Worm (Caenorhabditis elegans) whole organism, mixed stage, embryonic: Measurements from ENCODE around the gene Y43F8A.2.

Experiments
- M03D4.4 ChIP-seq: sonication (generic microtip); optimal IDR thresholded peaks from 2 replicates; lab custom pipeline; 2017; ENCODE audit warnings: mild to moderate bottlenecking, missing genetic modification characterization, missing compliant biosample characterization
- blmp-1 ChIP-seq: fragments of 150-350 bp; optimal IDR thresholded peaks from 2 replicates; lab custom pipeline; 2014; ENCODE audit warnings: missing biosample characterization, missing genetic modification characterization
- ceh-39 ChIP-seq: fragments of 150-350 bp; optimal IDR thresholded peaks from 2 replicates; lab custom pipeline; 2014; ENCODE audit warnings: missing biosample characterization, missing genetic modification characterization
- ceh-43 ChIP-seq: fragments of 200-800 bp; sonication (Bioruptor generic); optimal IDR thresholded peaks from 2 replicates; lab custom pipeline; 2018; ENCODE audit warnings: mild to moderate bottlenecking, missing genetic modification characterization, moderate library complexity, missing compliant biosample characterization
- ceh-83 ChIP-seq: fragments of 200-800 bp; sonication (Bioruptor generic); optimal IDR thresholded peaks from 2 replicates; lab custom pipeline; 2018; ENCODE audit warnings: mild to moderate bottlenecking, missing genetic modification characterization, missing compliant biosample characterization
- ces-1 ChIP-seq: fragments of 150-350 bp; optimal IDR thresholded peaks from 2 replicates; lab custom pipeline; 2014; ENCODE audit warnings: missing biosample characterization, missing genetic modification reagents, missing genetic modification characterization
- cnd-1 ChIP-seq: fragments of 200-800 bp; sonication (Bioruptor generic); optimal IDR thresholded peaks from 2 replicates; lab custom pipeline; 2018; ENCODE audit warnings: mild to moderate bottlenecking, missing genetic modification characterization, missing compliant biosample characterization
- drap-1 ChIP-seq: fragments of 200-800 bp; sonication (Bioruptor generic); optimal IDR thresholded peaks from 3 replicates; lab custom pipeline; 2018; ENCODE audit warnings: mild to moderate bottlenecking, missing genetic modification characterization, missing compliant biosample characterization
- elt-1 ChIP-seq: sonication (generic microtip); optimal IDR thresholded peaks from 2 replicates; lab custom pipeline; 2017; ENCODE audit warnings: missing genetic modification characterization, mild to moderate bottlenecking, missing compliant biosample characterization, antibody characterized with exemption, moderate library complexity, borderline replicate concordance; ENCODE audit not compliant: insufficient read depth
- elt-3 ChIP-seq: fragments of 150-350 bp; optimal IDR thresholded peaks from 2 replicates; lab custom pipeline; 2014; ENCODE audit warnings: missing biosample characterization, missing genetic modification characterization
- flh-1 ChIP-seq: fragments of 200-800 bp; sonication (Bioruptor generic); optimal IDR thresholded peaks from 2 replicates; lab custom pipeline; 2018; ENCODE audit warnings: mild to moderate bottlenecking, missing genetic modification characterization, moderate library complexity, missing compliant biosample characterization
- ham-2 ChIP-seq: fragments of 200-800 bp; sonication (Bioruptor generic); optimal IDR thresholded peaks from 2 replicates; lab custom pipeline; 2018; ENCODE audit warnings: mild to moderate bottlenecking, missing genetic modification characterization, missing compliant biosample characterization
- hlh-1 ChIP-seq: fragments of 150-350 bp; optimal IDR thresholded peaks from 2 replicates; lab custom pipeline; 2014; ENCODE audit warnings: missing biosample characterization, missing genetic modification reagents, missing genetic modification characterization
- lin-13 ChIP-seq: fragments of 150-350 bp; optimal IDR thresholded peaks from 2 replicates; lab custom pipeline; 2014; ENCODE audit warnings: missing biosample characterization, missing genetic modification characterization
- lin-32 ChIP-seq: fragments of 200-800 bp; sonication (Bioruptor generic); optimal IDR thresholded peaks from 2 replicates; lab custom pipeline; 2018; ENCODE audit warnings: mild to moderate bottlenecking, missing genetic modification characterization, missing compliant biosample characterization
- lsy-2 ChIP-seq: fragments of 150-350 bp; optimal IDR thresholded peaks from 2 replicates; lab custom pipeline; 2014; ENCODE audit warnings: missing biosample characterization, missing genetic modification characterization
- mab-5 ChIP-seq: fragments of 150-350 bp; optimal IDR thresholded peaks from 2 replicates; lab custom pipeline; 2014; ENCODE audit warnings: missing biosample characterization, missing genetic modification characterization
- mls-2 ChIP-seq: sonication (generic microtip); optimal IDR thresholded peaks from 2 replicates; lab custom pipeline; 2016; ENCODE audit warnings: mild to moderate bottlenecking, missing genetic modification characterization, moderate library complexity, missing compliant biosample characterization
- nhr-2 ChIP-seq: fragments of 150-350 bp; optimal IDR thresholded peaks from 2 replicates; lab custom pipeline; 2014; ENCODE audit warnings: missing biosample characterization, missing genetic modification characterization
- nhr-28 ChIP-seq: fragments of 150-350 bp; optimal IDR thresholded peaks from 2 replicates; lab custom pipeline; 2014; ENCODE audit warnings: missing biosample characterization, missing genetic modification characterization
- nhr-76 ChIP-seq: sonication (generic microtip); optimal IDR thresholded peaks from 2 replicates; lab custom pipeline; 2017; ENCODE audit warnings: missing biosample characterization, missing genetic modification characterization
- sptf-1 ChIP-seq: sonication (generic microtip); optimal IDR thresholded peaks from 2 replicates; lab custom pipeline; 2017; ENCODE audit warnings: mild to moderate bottlenecking, missing genetic modification characterization, moderate library complexity, missing compliant biosample characterization
- unc-120 ChIP-seq: sonication (generic microtip); optimal IDR thresholded peaks from 2 replicates; lab custom pipeline; 2017; ENCODE audit warnings: missing genetic modification characterization, missing compliant biosample characterization; ENCODE audit not compliant: poor library complexity, severe bottlenecking
- unc-39 ChIP-seq: fragments of 150-350 bp; optimal IDR thresholded peaks from 2 replicates; lab custom pipeline; 2014; ENCODE audit warnings: missing biosample characterization, missing genetic modification characterization
- zip-8 ChIP-seq: fragments of 150-350 bp; optimal IDR thresholded peaks from 2 replicates; lab custom pipeline; 2014; ENCODE audit warnings: missing biosample characterization, missing genetic modification characterization
- ztf-11 ChIP-seq: fragments of 150-350 bp; optimal IDR thresholded peaks from 2 replicates; lab custom pipeline; 2014; ENCODE audit warnings: missing biosample characterization, missing genetic modification characterization

Y43F8A.2 gene

DNA sequence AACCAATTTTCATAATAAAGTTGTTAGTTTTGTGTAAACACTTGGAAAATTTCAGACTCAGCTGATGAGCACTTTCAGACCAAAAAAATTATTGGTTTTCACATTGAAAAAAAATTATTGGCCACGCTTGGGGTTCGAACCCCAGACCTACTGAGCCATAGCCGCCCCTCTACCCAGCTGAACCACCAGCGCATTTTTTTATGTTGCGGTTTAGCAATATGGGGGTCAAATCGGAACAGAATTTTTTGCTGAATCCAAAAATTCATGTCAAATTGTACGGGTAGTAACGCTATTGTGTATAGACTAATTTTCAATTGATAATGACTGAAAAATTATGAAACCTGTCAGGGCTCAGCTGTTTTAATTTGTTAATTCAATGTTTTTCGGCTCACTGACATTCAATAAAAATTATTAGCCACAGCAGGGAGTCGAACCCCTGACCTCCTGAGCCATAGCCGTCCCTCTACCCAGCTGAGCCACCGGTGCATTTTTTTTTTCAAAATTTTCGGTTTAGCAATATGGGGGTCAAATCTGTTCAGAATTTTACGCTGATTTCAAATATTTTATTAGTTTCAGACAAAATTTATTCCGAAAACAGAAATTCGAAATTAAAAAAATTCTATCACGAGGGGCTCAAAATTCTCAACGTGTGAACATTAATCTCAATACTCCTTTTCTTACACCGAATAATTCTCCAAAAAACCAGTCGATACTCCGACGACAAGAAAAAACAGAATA lies 25.4 kb downstream of the Y43F8A.2 start:
- TF ChIP-seq ham-2 (GFP tag; lab: Kevin White, UChicago): no peak
- TF ChIP-seq lin-32: no peak
- no peak for TF ChIP-seq unc-120 (tag; lab: Kevin White, UChicago)
- no peak for TF ChIP-seq nhr-76 (tag; lab: Kevin White, UChicago)
- no peak for TF ChIP-seq flh-1 (GFP tag; lab: Kevin White, UChicago)
- TF ChIP-seq zip-8 (tag; lab: Kevin White, UChicago): no peak
- TF ChIP-seq mab-5 (tag; lab: Kevin White, UChicago): no peak
- TF ChIP-seq M03D4.4: no peak

DNA sequence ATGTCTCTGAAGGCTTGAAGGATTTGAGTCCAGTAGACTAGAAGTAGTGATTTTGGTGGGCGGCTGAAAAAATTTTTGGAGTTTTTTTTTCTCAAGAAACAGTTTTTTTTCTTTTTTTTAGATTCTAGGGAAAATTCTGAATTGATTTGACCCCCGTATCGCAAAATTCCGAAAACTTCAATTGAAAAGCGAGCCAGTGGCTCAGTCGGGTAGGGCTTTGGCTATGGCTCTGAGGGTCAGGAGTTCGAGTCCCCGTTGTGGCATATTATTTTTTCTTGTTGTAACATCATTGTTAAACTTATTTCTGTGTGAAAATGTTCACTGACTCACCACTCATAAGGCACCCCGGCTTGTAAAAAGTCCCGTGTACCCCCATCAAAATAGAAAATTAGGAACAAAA lies 27.0 kb downstream of the Y43F8A.2 start:
- TF ChIP-seq mls-2 (tag; lab: Kevin White, UChicago) (no peak), mab-5 (tag; lab: Kevin White, UChicago) (no peak), hlh-1 (tag; lab: Kevin White, UChicago) (no peak), ceh-43 (no peak), lin-13 (tag; lab: Kevin White, UChicago) (no peak), nhr-2 (tag; lab: Kevin White, UChicago) (no peak), ceh-83 (GFP tag; lab: Kevin White, UChicago) (no peak)

DNA sequence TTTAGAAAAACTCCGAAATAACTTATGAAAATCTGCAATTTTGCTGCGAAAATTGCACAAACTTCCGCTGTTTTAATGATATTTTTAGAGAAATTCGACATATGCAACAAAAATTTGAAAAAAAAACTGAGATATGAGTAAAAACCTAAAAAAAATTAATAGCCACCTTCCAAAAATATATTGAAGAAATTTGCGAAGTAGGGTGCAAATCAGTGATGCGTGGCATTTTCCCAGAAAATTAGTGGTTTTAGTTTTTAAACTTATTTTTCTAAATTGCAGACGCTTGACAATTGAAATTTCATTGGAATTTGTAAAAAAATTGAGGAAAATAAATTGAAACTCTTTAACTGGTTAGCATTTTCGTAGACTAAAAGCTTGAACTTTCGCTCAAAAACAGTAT lies 27.5 kb downstream of the Y43F8A.2 start, which contains the start of gene C25F9.13:
Gene C25F9.13 (minus strand): TSS at position 101 of the 400 bp plus-strand sequence.
- no peak for TF ChIP-seq lsy-2 (tag; lab: Kevin White, UChicago)

DNA sequence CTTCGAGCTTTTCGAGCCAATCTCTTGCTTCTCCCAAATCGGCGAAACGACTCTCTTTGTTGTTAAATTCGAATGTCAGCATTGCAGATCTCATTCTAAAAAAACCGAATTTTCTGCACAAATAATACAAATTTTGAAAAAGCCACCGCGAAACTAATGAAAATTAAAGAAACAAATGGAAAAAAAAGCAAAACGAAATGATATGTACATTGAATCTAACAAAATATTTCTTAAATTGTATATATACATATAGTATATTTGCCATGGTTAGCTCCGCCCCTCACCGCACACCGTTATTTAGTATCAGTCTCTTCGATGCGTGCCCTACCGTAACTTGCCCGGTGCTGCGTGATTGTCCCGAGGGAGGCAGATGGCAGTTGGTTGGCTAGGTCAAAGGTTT lies 29.3 kb downstream of the Y43F8A.2 start, which contains the start of gene srw-86:
Gene srw-86 (minus strand): TSS at position 101 of the 400 bp plus-strand sequence.
- TF ChIP-seq ceh-39 (no peak), ztf-11 (no peak), ham-2 (GFP tag; lab: Kevin White, UChicago) (no peak), elt-3 (tag; lab: Kevin White, UChicago) (no peak), elt-1 (tag; lab: Kevin White, UChicago) (no peak), cnd-1 (tag; lab: Kevin White, UChicago) (no peak), unc-120 (tag; lab: Kevin White, UChicago) (no peak), sptf-1 (tag; lab: Kevin White, UChicago) (no peak), blmp-1 (tag; lab: Kevin White, UChicago) (no peak), nhr-28 (no peak), flh-1 (GFP tag; lab: Kevin White, UChicago) (no peak), unc-39 (tag; lab: Kevin White, UChicago) (no peak), ceh-83 (GFP tag; lab: Kevin White, UChicago) (no peak), lsy-2 (tag; lab: Kevin White, UChicago) (no peak), ces-1 (GFP tag; lab: Kevin White, UChicago) (no peak), mls-2 (tag; lab: Kevin White, UChicago) (no peak), nhr-2 (tag; lab: Kevin White, UChicago) (no peak), drap-1 (GFP tag; lab: Kevin White, UChicago) (no peak), lin-13 (tag; lab: Kevin White, UChicago) (no peak), zip-8 (tag; lab: Kevin White, UChicago) (no peak)

DNA sequence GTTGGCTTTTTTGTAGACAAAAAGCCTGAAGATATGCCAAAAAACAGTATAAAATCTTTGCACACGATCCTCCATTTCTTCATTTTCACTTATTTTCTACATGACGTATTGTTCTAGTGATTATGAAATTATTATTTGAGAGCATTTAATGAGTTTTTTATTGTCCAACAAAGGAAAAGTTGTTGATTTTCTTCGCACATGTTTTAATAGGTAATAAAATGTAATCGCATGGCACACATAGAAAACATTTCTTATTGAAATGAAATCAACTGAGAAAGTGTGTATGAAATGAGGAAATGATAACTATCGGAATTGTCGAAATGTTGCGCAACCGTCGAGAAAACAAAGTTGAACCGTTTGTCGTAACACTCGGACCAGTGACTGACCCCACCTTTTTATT lies 30.1 kb downstream of the Y43F8A.2 start:
- TF ChIP-seq hlh-1 (tag; lab: Kevin White, UChicago) (no peak), zip-8 (tag; lab: Kevin White, UChicago) (peak; percentile 7)

DNA sequence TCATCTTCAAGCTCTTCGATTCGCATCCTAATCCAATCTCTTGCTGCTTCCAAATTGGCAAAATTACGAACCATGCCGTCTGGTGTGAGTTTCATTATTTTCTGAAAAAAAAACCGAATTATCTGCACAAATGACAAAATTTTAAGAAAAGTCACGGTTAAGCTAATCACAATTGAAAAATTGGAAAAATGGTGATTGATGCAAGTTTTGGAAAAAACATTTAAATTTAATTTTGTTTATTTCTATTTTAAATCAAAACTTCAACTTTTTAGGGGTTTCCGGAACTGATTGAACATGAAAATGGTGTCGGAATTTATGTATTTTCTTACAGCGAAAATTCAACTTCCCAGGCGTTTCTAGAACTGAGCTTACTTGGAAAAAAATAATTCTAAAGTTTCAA lies 31.5 kb downstream of the Y43F8A.2 start, which contains the start of gene C25F9.12:
Gene C25F9.12 (minus strand): TSS at position 101 of the 400 bp plus-strand sequence.
- TF ChIP-seq mls-2 (tag; lab: Kevin White, UChicago) (no peak), drap-1 (GFP tag; lab: Kevin White, UChicago) (no peak), ces-1 (GFP tag; lab: Kevin White, UChicago) (no peak)
